Fruit fly (Drosophila melanogaster) whole organism, embryonic: ENCODE data around the gene CG15283.

Experiments
- Asciz ChIP-seq: fragments of 200-800 bp; sonication (Bioruptor generic); optimal IDR thresholded peaks from 2 replicates; lab custom pipeline; 2017; ENCODE audit warnings: missing biosample characterization, mild to moderate bottlenecking, missing genetic modification characterization, missing genetic modification reagents
- CG10274 ChIP-seq: fragments of 200-800 bp; sonication (Bioruptor generic); optimal IDR thresholded peaks from 3 replicates; lab custom pipeline; 2017; ENCODE audit warnings: missing biosample characterization, mild to moderate bottlenecking, missing genetic modification characterization
- CG10654 ChIP-seq: fragments of 200-800 bp; sonication (Bioruptor generic); optimal IDR thresholded peaks from 2 replicates; lab custom pipeline; 2016; ENCODE audit warnings: missing biosample characterization, missing genetic modification characterization
- CG11093 ChIP-seq: fragments of 200-800 bp; sonication (Bioruptor generic); IDR thresholded peaks from 3 replicates; pipeline ENCODE4 v1.3.6; 2022; ENCODE audit warnings: missing biosample characterization, missing genetic modification characterization
- CG1233 ChIP-seq: fragments of 200-800 bp; sonication (Bioruptor generic); optimal IDR thresholded peaks from 4 replicates; lab custom pipeline; 2018; ENCODE audit warnings: missing biosample characterization, mild to moderate bottlenecking, missing genetic modification characterization
- CG12942 ChIP-seq: fragments of 200-800 bp; sonication (Bioruptor generic); optimal IDR thresholded peaks from 3 replicates; lab custom pipeline; 2016; ENCODE audit warnings: missing biosample characterization, missing genetic modification characterization
- CG13424 ChIP-seq: fragments of 200-800 bp; sonication (Bioruptor generic); optimal IDR thresholded peaks from 2 replicates; lab custom pipeline; 2019; ENCODE audit warnings: missing biosample characterization, mild to moderate bottlenecking, missing genetic modification characterization, moderate library complexity
- CG15479 ChIP-seq: fragments of 200-800 bp; sonication (Bioruptor generic); optimal IDR thresholded peaks from 3 replicates; lab custom pipeline; 2019; ENCODE audit warnings: missing biosample characterization, mild to moderate bottlenecking, missing genetic modification characterization, moderate library complexity
- CG15514 ChIP-seq: fragments of 200-800 bp; sonication (Bioruptor generic); optimal IDR thresholded peaks from 3 replicates; lab custom pipeline; 2017; ENCODE audit warnings: missing biosample characterization, missing genetic modification characterization, mild to moderate bottlenecking, moderate library complexity, missing genetic modification reagents
- CG1647 ChIP-seq: fragments of 200-800 bp; sonication (Bioruptor generic); optimal IDR thresholded peaks from 3 replicates; lab custom pipeline; 2016; ENCODE audit warnings: missing biosample characterization, missing genetic modification characterization
- CG17328 ChIP-seq: fragments of 200-800 bp; sonication (Bioruptor generic); IDR thresholded peaks from 2 replicates; pipeline ENCODE4 v1.3.6; 2022; ENCODE audit warnings: missing biosample characterization, missing genetic modification characterization
- CG17385 ChIP-seq: fragments of 200-800 bp; sonication (Bioruptor generic); optimal IDR thresholded peaks from 3 replicates; lab custom pipeline; 2018; ENCODE audit warnings: missing biosample characterization, mild to moderate bottlenecking, missing genetic modification characterization
- CG17802 ChIP-seq: fragments of 200-800 bp; sonication (Bioruptor generic); optimal IDR thresholded peaks from 2 replicates; lab custom pipeline; 2018; ENCODE audit warnings: missing biosample characterization, mild to moderate bottlenecking, missing genetic modification characterization, moderate library complexity
- CG17829 ChIP-seq: fragments of 200-800 bp; optimal IDR thresholded peaks from 2 replicates; lab custom pipeline; 2019; ENCODE audit warnings: missing biosample characterization, mild to moderate bottlenecking, missing genetic modification characterization, moderate library complexity
- CG18262 ChIP-seq: fragments of 200-800 bp; optimal IDR thresholded peaks from 3 replicates; lab custom pipeline; 2019; ENCODE audit warnings: missing biosample characterization, mild to moderate bottlenecking, missing genetic modification characterization, moderate library complexity
- CG1832 ChIP-seq: fragments of 200-800 bp; sonication (Bioruptor generic); optimal IDR thresholded peaks from 2 replicates; lab custom pipeline; 2017; ENCODE audit warnings: missing biosample characterization, mild to moderate bottlenecking, missing genetic modification characterization, inconsistent platforms
- CG18476 ChIP-seq: fragments of 200-800 bp; sonication (Bioruptor generic); optimal IDR thresholded peaks from 2 replicates; lab custom pipeline; 2016; ENCODE audit warnings: missing biosample characterization, mild to moderate bottlenecking, missing genetic modification characterization
- CG2116 ChIP-seq: fragments of 200-800 bp; sonication (Bioruptor generic); optimal IDR thresholded peaks from 3 replicates; lab custom pipeline; 2018; ENCODE audit warnings: missing biosample characterization, mild to moderate bottlenecking, missing genetic modification characterization
- CG2129 ChIP-seq: fragments of 200-800 bp; sonication (Bioruptor generic); IDR thresholded peaks from 2 replicates; pipeline ENCODE4 v1.3.6; 2022; ENCODE audit warnings: missing biosample characterization, missing genetic modification characterization; ENCODE audit not compliant: partially characterized antibody
- CG2199 ChIP-seq: fragments of 200-800 bp; sonication (Bioruptor generic); IDR thresholded peaks from 3 replicates; pipeline ENCODE4 v1.3.6; 2022; ENCODE audit warnings: missing biosample characterization, missing genetic modification characterization
- CG30431 ChIP-seq: fragments of 200-800 bp; sonication (Bioruptor generic); optimal IDR thresholded peaks from 2 replicates; lab custom pipeline; 2017; ENCODE audit warnings: missing biosample characterization, missing genetic modification characterization
- CG3847 ChIP-seq: fragments of 200-800 bp; sonication (Bioruptor generic); IDR thresholded peaks from 2 replicates; pipeline ENCODE4 v1.3.6; 2022; ENCODE audit warnings: missing biosample characterization, missing genetic modification characterization
- CG3995 ChIP-seq: fragments of 200-800 bp; sonication (Bioruptor generic); optimal IDR thresholded peaks from 3 replicates; lab custom pipeline; 2016; ENCODE audit warnings: missing biosample characterization, missing genetic modification characterization
- CG4282 ChIP-seq: fragments of 200-800 bp; sonication (Bioruptor generic); optimal IDR thresholded peaks from 2 replicates; lab custom pipeline; 2016; ENCODE audit warnings: missing biosample characterization, missing genetic modification characterization
- CG8089 ChIP-seq: fragments of 200-800 bp; sonication (Bioruptor generic); optimal IDR thresholded peaks from 3 replicates; lab custom pipeline; 2016; ENCODE audit warnings: missing biosample characterization, missing genetic modification characterization
- CG9437 ChIP-seq: fragments of 200-800 bp; sonication (Bioruptor generic); optimal IDR thresholded peaks from 2 replicates; lab custom pipeline; 2018; ENCODE audit warnings: missing biosample characterization, mild to moderate bottlenecking, missing genetic modification characterization
- Chrac-16 ChIP-seq: fragments of 200-800 bp; sonication (Bioruptor generic); optimal IDR thresholded peaks from 3 replicates; lab custom pipeline; 2016; ENCODE audit warnings: missing biosample characterization, missing genetic modification characterization
- Eip74EF ChIP-seq, 2 experiments: fragments of 200-800 bp in 1 of 2; fragments of >200 bp in 1 of 2; sonication (Bioruptor generic) in 1 of 2; optimal IDR thresholded peaks; 2 replicates each; lab custom pipeline; 2017 to 2019; ENCODE audit warnings: missing biosample characterization in 2 of 2, missing genetic modification characterization in 2 of 2, mild to moderate bottlenecking in 1 of 2, moderate library complexity in 1 of 2
- HLH4C ChIP-seq: fragments of 200-800 bp; sonication (Bioruptor generic); IDR thresholded peaks from 3 replicates; pipeline ENCODE4 v1.3.6; 2022; ENCODE audit warnings: missing biosample characterization, missing genetic modification characterization; ENCODE audit not compliant: partially characterized antibody
- Hmx ChIP-seq: fragments of 200-800 bp; sonication (Bioruptor generic); optimal IDR thresholded peaks from 2 replicates; lab custom pipeline; 2016; ENCODE audit warnings: missing biosample characterization, missing genetic modification characterization
- Lpt ChIP-seq: fragments of >200 bp; optimal IDR thresholded peaks from 2 replicates; lab custom pipeline; 2018; ENCODE audit warnings: missing biosample characterization, missing genetic modification characterization
- Ptx1 ChIP-seq: fragments of 200-800 bp; sonication (Bioruptor generic); IDR thresholded peaks from 2 replicates; pipeline ENCODE4 v1.3.6; 2022; ENCODE audit warnings: missing biosample characterization, missing genetic modification characterization
- Side ChIP-seq: fragments of 200-800 bp; sonication (Bioruptor generic); optimal IDR thresholded peaks from 2 replicates; lab custom pipeline; 2016; ENCODE audit warnings: missing biosample characterization, missing genetic modification characterization
- Xbp1 ChIP-seq: fragments of 200-800 bp; sonication (Bioruptor generic); optimal IDR thresholded peaks from 3 replicates; lab custom pipeline; 2016; ENCODE audit warnings: missing biosample characterization, mild to moderate bottlenecking, missing genetic modification characterization
- bbx ChIP-seq: fragments of 200-800 bp; sonication (Bioruptor generic); IDR thresholded peaks from 2 replicates; pipeline ENCODE4 v1.3.6; 2022; ENCODE audit warnings: missing biosample characterization, missing genetic modification characterization; ENCODE audit not compliant: partially characterized antibody
- btn ChIP-seq: fragments of 200-800 bp; sonication (Bioruptor generic); optimal IDR thresholded peaks from 2 replicates; lab custom pipeline; 2016; ENCODE audit warnings: missing biosample characterization, missing genetic modification characterization
- crc ChIP-seq: fragments of 200-800 bp; sonication (Bioruptor generic); optimal IDR thresholded peaks from 2 replicates; lab custom pipeline; 2016; ENCODE audit warnings: missing biosample characterization, missing genetic modification characterization
- croc ChIP-seq: fragments of 200-800 bp; sonication (Bioruptor generic); conservative IDR thresholded peaks from 3 replicates; pipeline ENCODE4 v1.3.6; 2022; ENCODE audit warnings: missing biosample characterization, missing genetic modification characterization
- dm ChIP-seq: fragments of 200-800 bp; sonication (Bioruptor generic); optimal IDR thresholded peaks from 3 replicates; lab custom pipeline; 2016; ENCODE audit warnings: missing biosample characterization, missing genetic modification characterization
- dmrt11E ChIP-seq: fragments of 200-800 bp; sonication (Bioruptor generic); optimal IDR thresholded peaks from 3 replicates; lab custom pipeline; 2018; ENCODE audit warnings: missing biosample characterization, mild to moderate bottlenecking, missing genetic modification characterization, moderate library complexity
- ewg ChIP-seq: fragments of 200-800 bp; sonication (Bioruptor generic); optimal IDR thresholded peaks from 3 replicates; lab custom pipeline; 2017; ENCODE audit warnings: mild to moderate bottlenecking, missing biosample characterization, missing genetic modification reagents, missing genetic modification characterization
- fd64A ChIP-seq: fragments of 200-800 bp; sonication (Bioruptor generic); optimal IDR thresholded peaks from 3 replicates; lab custom pipeline; 2018; ENCODE audit warnings: missing biosample characterization, mild to moderate bottlenecking, missing genetic modification characterization
- grn ChIP-seq: fragments of 200-800 bp; sonication (Bioruptor generic); optimal IDR thresholded peaks from 3 replicates; lab custom pipeline; 2017; ENCODE audit warnings: missing biosample characterization, missing genetic modification characterization
- jigr1 ChIP-seq: fragments of 200-800 bp; sonication (Bioruptor generic); IDR thresholded peaks from 3 replicates; pipeline ENCODE4 v1.3.6; 2022; ENCODE audit warnings: missing biosample characterization, missing genetic modification characterization
- repo ChIP-seq: fragments of 200-800 bp; sonication (Bioruptor generic); optimal IDR thresholded peaks from 2 replicates; lab custom pipeline; 2016; ENCODE audit warnings: missing biosample characterization, missing genetic modification characterization
- schlank ChIP-seq: fragments of 200-800 bp; sonication (Bioruptor generic); optimal IDR thresholded peaks from 2 replicates; lab custom pipeline; 2018; ENCODE audit warnings: missing biosample characterization, mild to moderate bottlenecking, missing genetic modification characterization
- stc ChIP-seq: fragments of 200-800 bp; sonication (Bioruptor generic); IDR thresholded peaks from 2 replicates; pipeline ENCODE4 v1.3.6; 2022; ENCODE audit warnings: missing biosample characterization, missing genetic modification characterization
- tgo ChIP-seq: fragments of 200-800 bp; sonication (Bioruptor generic); IDR thresholded peaks from 3 replicates; pipeline ENCODE4 v1.3.6; 2022; ENCODE audit warnings: missing biosample characterization, missing genetic modification characterization
- toy ChIP-seq: fragments of 200-800 bp; sonication (Bioruptor generic); IDR thresholded peaks from 2 replicates; pipeline ENCODE4 v1.3.6; 2022; ENCODE audit warnings: missing biosample characterization, missing genetic modification characterization
- trh ChIP-seq: fragments of 200-800 bp; sonication (Bioruptor generic); optimal IDR thresholded peaks from 2 replicates; lab custom pipeline; 2016; ENCODE audit warnings: missing biosample characterization, missing genetic modification characterization
- vfl ChIP-seq: fragments of 200-800 bp; sonication (Bioruptor generic); optimal IDR thresholded peaks from 2 replicates; lab custom pipeline; 2016; ENCODE audit warnings: missing biosample characterization, missing genetic modification characterization

CG15283 gene

dm6 chr2L:14409428-14409933 is 41.2 kb downstream of the CG15283 start, which contains the start of gene elB (continued):
- TF ChIP-seq jigr1 (GFP tag; lab: Robert Waterston, UW) (no peak), HLH4C (GFP tag; lab: Robert Waterston, UW) (0 out of 3 replicates have a peak, but pooled peaks have one; percentile 41), Side (no peak), schlank (no peak), Asciz (GFP tag; lab: Kevin White, UChicago) (no peak), CG17385 (GFP tag; lab: Kevin White, UChicago) (peak; percentile 71), CG13424 (tag; lab: Kevin White, UChicago) (no peak), Eip74EF (GFP tag; optimal IDR thresholded peaks at IDR 0.05; lab: Kevin White, UChicago) (peak in 1 of 2 experiments; percentile 41), CG12942 (GFP tag; lab: Kevin White, UChicago) (no peak), fd64A (no peak), CG1647 (GFP tag; lab: Kevin White, UChicago) (no peak), CG9437 (GFP tag; lab: Kevin White, UChicago) (no peak), CG4282 (GFP tag; lab: Kevin White, UChicago) (no peak), bbx (GFP tag; lab: Robert Waterston, UW) (0 out of 2 replicates have a peak, but pooled peaks have one; percentile 26), btn (GFP tag; lab: Kevin White, UChicago) (peak; percentile 8), CG17829 (tag; lab: Kevin White, UChicago) (no peak), CG18476 (GFP tag; lab: Kevin White, UChicago) (no peak), crc (no peak), dmrt11E (tag; lab: Kevin White, UChicago) (no peak), CG18262 (tag; lab: Kevin White, UChicago) (no peak), CG1832 (GFP tag; lab: Kevin White, UChicago) (no peak), Xbp1 (GFP tag; lab: Kevin White, UChicago) (no peak), CG1233 (GFP tag; lab: Kevin White, UChicago) (no peak), CG30431 (GFP tag; lab: Kevin White, UChicago) (no peak), vfl (GFP tag; lab: Kevin White, UChicago) (no peak), CG2116 (no peak), CG11093 (GFP tag; lab: Robert Waterston, UW) (no peak), trh (GFP tag; lab: Kevin White, UChicago) (no peak), CG15479 (GFP tag; lab: Kevin White, UChicago) (no peak), Ptx1 (GFP tag; lab: Robert Waterston, UW) (no peak), Hmx (GFP tag; lab: Kevin White, UChicago) (no peak), tgo (GFP tag; lab: Robert Waterston, UW) (no peak), Lpt (GFP tag; lab: Kevin White, UChicago) (no peak), repo (GFP tag; lab: Kevin White, UChicago) (no peak), CG15514 (GFP tag; lab: Kevin White, UChicago) (peak; percentile 13), dm (GFP tag; lab: Kevin White, UChicago) (no peak), CG17328 (no peak), CG17802 (tag; lab: Kevin White, UChicago) (no peak), toy (GFP tag; lab: Robert Waterston, UW) (no peak), CG3995 (GFP tag; lab: Kevin White, UChicago) (no peak), CG3847 (no peak), stc (GFP tag; lab: Robert Waterston, UW) (no peak; the same call in 1 of the 2 replicates), CG2199 (GFP tag; lab: Robert Waterston, UW) (0 out of 3 replicates have a peak, but pooled peaks have one; percentile 49), ewg (GFP tag; lab: Kevin White, UChicago) (peak; percentile 77), CG8089 (GFP tag; lab: Kevin White, UChicago) (no peak), CG10654 (GFP tag; lab: Kevin White, UChicago) (no peak), CG10274 (GFP tag; lab: Kevin White, UChicago) (no peak), CG2129 (GFP tag; lab: Robert Waterston, UW) (no peak), croc (GFP tag; lab: Robert Waterston, UW) (no peak), Chrac-16 (GFP tag; lab: Kevin White, UChicago) (no peak), grn (GFP tag; lab: Kevin White, UChicago) (no peak)
